Worm (Caenorhabditis elegans) whole organism, L4 larva: ENCODE data around the gene F55B12.2.

Experiments used
- F37D6.2 ChIP-seq: sonication (generic microtip); optimal IDR thresholded peaks from 2 replicates; lab custom pipeline; 2016; ENCODE audit warnings: mild to moderate bottlenecking, missing genetic modification characterization, missing compliant biosample characterization
- R02D3.7 ChIP-seq: fragments of 150-350 bp; sonication (generic microtip); optimal IDR thresholded peaks from 3 replicates; lab custom pipeline; 2014; ENCODE audit warnings: missing biosample characterization, missing genetic modification characterization
- Y75B8A.6 ChIP-seq: fragments of 200-800 bp; sonication (Bioruptor generic); IDR thresholded peaks from 2 replicates; pipeline ENCODE4 v1.3.6; 2022; ENCODE audit warnings: missing genetic modification reagents, missing genetic modification characterization, missing compliant biosample characterization
- aha-1 ChIP-seq: fragments of 150-350 bp; peaks from one replicate; lab custom pipeline; 2014; ENCODE audit warnings: missing biosample characterization, missing genetic modification characterization
- ces-1 ChIP-seq: fragments of 150-350 bp; sonication (generic microtip); optimal IDR thresholded peaks from 4 replicates; lab custom pipeline; 2014; ENCODE audit warnings: missing biosample characterization, missing genetic modification reagents, missing genetic modification characterization
- daf-12 ChIP-seq: fragments of 150-350 bp; optimal IDR thresholded peaks from 2 replicates; lab custom pipeline; 2014; ENCODE audit warnings: missing biosample characterization, missing genetic modification reagents, missing genetic modification characterization
- lin-39 ChIP-seq: fragments of 150-350 bp; optimal IDR thresholded peaks from 2 replicates; lab custom pipeline; 2014; ENCODE audit warnings: missing biosample characterization, missing genetic modification reagents, missing genetic modification characterization
- nhr-111 ChIP-seq: fragments of 200-800 bp; sonication (Bioruptor generic); optimal IDR thresholded peaks from 2 replicates; lab custom pipeline; 2018; ENCODE audit warnings: mild to moderate bottlenecking, missing genetic modification characterization, missing compliant biosample characterization
- nhr-237 ChIP-seq: sonication (generic microtip); optimal IDR thresholded peaks from 2 replicates; lab custom pipeline; 2017; ENCODE audit warnings: missing biosample characterization, missing genetic modification characterization
- nhr-28 ChIP-seq: fragments of 150-350 bp; optimal IDR thresholded peaks from 2 replicates; lab custom pipeline; 2014; ENCODE audit warnings: missing biosample characterization, missing genetic modification characterization
- pqm-1 ChIP-seq: sonication (generic microtip); optimal IDR thresholded peaks from 2 replicates; lab custom pipeline; 2017; ENCODE audit warnings: missing biosample characterization, missing genetic modification characterization
- skn-1 ChIP-seq: fragments of 150-350 bp; optimal IDR thresholded peaks from 2 replicates; lab custom pipeline; 2014; ENCODE audit warnings: missing biosample characterization, missing genetic modification characterization
- unc-62 ChIP-seq, 3 experiments: fragments of 150-350 bp in 1 of 3; sonication (generic microtip); optimal IDR thresholded peaks in 2 of 3; peaks in 1 of 3; 1 replicate in 1 of 3; 2 replicates in 2 of 3; lab custom pipeline; 2014 to 2017; ENCODE audit warnings: missing biosample characterization in 3 of 3, missing genetic modification characterization in 3 of 3, missing genetic modification reagents in 3 of 3, missing genotype in 1 of 3
- zip-2 ChIP-seq: fragments of 150-350 bp; optimal IDR thresholded peaks from 2 replicates; lab custom pipeline; 2014; ENCODE audit warnings: missing biosample characterization, missing genetic modification characterization

F55B12.2 gene

ce11 chrV:13771209-13771608, 45.6 kb downstream of the F55B12.2 start, which contains the start of gene F20G2.5:
Gene F20G2.5 (plus strand): TSS chrV:13771509.
- no peak for TF ChIP-seq skn-1 (tag; lab: Kevin White, UChicago)
- peak; percentile 49 for TF ChIP-seq nhr-28

DNA sequence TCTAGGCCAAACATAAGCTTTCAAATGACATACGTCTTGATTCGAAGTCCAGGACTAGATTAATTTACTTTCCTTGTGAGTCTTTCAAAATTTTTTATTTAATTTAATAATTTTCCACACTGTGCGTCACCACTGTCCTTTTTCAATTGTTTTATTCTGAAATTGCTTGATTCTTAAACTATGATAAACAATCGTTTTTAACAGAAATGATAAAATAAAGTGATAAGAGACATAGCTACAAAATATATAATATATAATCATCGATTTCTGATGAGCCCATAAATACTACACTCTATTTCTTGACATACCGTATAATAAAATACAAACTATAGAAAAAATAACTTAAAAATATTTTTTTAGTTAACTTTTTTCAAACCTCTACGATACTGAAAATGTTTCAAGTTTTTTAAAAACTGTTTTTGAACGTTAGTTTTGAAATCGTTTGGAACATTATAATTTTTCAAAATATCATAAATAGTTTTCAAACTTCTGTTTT, 47.8 kb downstream of the F55B12.2 start, which contains the start of gene nas-24:
nas-24 (plus strand) TSS at position 446 of the 496 bp plus-strand sequence.
- TF ChIP-seq nhr-28 (peak; percentile 83), R02D3.7 (tag; lab: Kevin White, UChicago) (no peak), Y75B8A.6 (GFP tag; lab: Robert Waterston, UW) (no peak), pqm-1 (tag; lab: Kevin White, UChicago) (peak; percentile 21), unc-62 (GFP tag; optimal IDR thresholded peaks at IDR 0.05 in 1 of 2; lab: Kevin White, UChicago) (peak in 1 of 2 experiments; percentile 20), unc-62 (tag; optimal IDR thresholded peaks at IDR 0.05; lab: Kevin White, UChicago) (no peak)

DNA sequence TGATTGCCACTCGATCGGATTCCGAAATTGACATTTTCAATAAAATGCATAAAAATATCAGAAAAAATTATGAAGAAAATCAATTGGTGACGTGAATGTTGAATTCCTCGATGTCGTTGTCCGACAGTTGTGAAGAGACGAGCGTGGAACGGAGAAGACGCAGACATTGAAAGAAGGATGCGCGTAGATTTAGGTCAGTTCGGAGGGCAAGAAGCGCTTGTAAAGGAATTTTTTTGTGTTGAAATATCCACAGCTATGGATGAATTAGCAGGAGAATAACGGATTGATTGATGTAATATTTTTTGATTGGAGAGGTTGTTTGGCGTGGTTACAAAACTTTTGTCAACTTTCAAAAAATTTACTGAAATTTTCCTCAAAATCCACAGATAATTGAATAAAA, 48.4 kb downstream of the F55B12.2 start, which contains the start of gene F20G2.3:
F20G2.3 (minus strand) TSS at position 101 of the 400 bp plus-strand sequence.
- TF ChIP-seq F37D6.2: no peak
- TF ChIP-seq nhr-111: no peak
- no peak for TF ChIP-seq zip-2
- TF ChIP-seq pqm-1 (tag; lab: Kevin White, UChicago): no peak
- TF ChIP-seq daf-12: no peak
- TF ChIP-seq nhr-237 (tag; lab: Kevin White, UChicago): no peak
- TF ChIP-seq ces-1 (GFP tag; lab: Kevin White, UChicago): no peak
- no peak for TF ChIP-seq aha-1 (tag; lab: Kevin White, UChicago)
- TF ChIP-seq lin-39 (tag; lab: Kevin White, UChicago): no peak
